Fruit fly (Drosophila melanogaster): ENCODE measurements around the gene CG42588.

CG42588 gene

DNA sequence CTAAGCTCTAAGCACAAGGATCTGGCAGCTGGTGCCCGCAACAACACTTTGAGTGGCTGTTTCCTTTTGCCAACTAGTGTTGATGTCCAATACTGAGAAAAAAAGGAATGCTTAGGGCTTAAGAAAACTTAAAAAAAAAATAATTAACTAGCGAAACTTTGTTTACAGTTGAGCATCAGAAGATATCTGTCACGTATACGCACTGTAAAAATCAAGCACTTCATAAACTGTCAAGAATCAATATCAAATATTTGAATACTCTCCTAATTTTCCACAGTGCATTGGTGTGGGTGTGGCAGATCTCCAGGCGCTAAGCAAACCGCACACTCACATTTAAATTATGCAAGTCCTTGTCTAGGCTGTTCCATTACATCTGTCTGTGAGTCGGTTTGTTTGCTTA lies 60.2 kb downstream of the CG42588 start (continued):
- TF ChIP-seq lbe (GFP tag; optimal IDR thresholded peaks at IDR 0.05) (no peak), CG15479 (GFP tag; optimal IDR thresholded peaks at IDR 0.05) (no peak), CG7786 (GFP tag; optimal IDR thresholded peaks at IDR 0.05) (no peak), exex (tag; optimal IDR thresholded peaks at IDR 0.05) (no peak), gro (GFP tag; optimal IDR thresholded peaks at IDR 0.05) (no peak), CG16815 (GFP tag; optimal IDR thresholded peaks at IDR 0.05) (no peak), cg (GFP tag; optimal IDR thresholded peaks at IDR 0.05) (no peak), NC2β (GFP tag; optimal IDR thresholded peaks at IDR 0.05) (no peak), sug (tag; optimal IDR thresholded peaks at IDR 0.05) (no peak), Mes4 (GFP tag; optimal IDR thresholded peaks at IDR 0.05) (no peak), Hmr (GFP tag; optimal IDR thresholded peaks at IDR 0.05) (peak; percentile 56), crc (GFP tag; optimal IDR thresholded peaks at IDR 0.05) (no peak), CG9609 (GFP tag; optimal IDR thresholded peaks at IDR 0.05) (no peak), br (optimal IDR thresholded peaks at IDR 0.05) (no peak), CG1603 (tag; optimal IDR thresholded peaks at IDR 0.05) (no peak), shn (GFP tag; optimal IDR thresholded peaks at IDR 0.05) (no peak), CG9876 (GFP tag; optimal IDR thresholded peaks at IDR 0.05) (no peak), run (tag; optimal IDR thresholded peaks at IDR 0.05) (no peak), CG11093 (GFP tag; IDR thresholded peaks at IDR 0.05) (no peak), Oli (tag; optimal IDR thresholded peaks at IDR 0.05) (peak; percentile 15), Lim3 (GFP tag; IDR thresholded peaks at IDR 0.05) (no peak), gcm (GFP tag; optimal IDR thresholded peaks at IDR 0.05) (no peak), Fer1 (GFP tag; optimal IDR thresholded peaks at IDR 0.05) (no peak), YL-1 (GFP tag; optimal IDR thresholded peaks at IDR 0.05) (no peak), CG11696 (GFP tag; IDR thresholded peaks at IDR 0.05) (no peak), ranshi (GFP tag; IDR thresholded peaks at IDR 0.05) (peak; percentile 8; the same call in 1 of the 2 replicates), Sox102F (GFP tag; optimal IDR thresholded peaks at IDR 0.05) (peak; percentile 11), CG10321 (GFP tag; IDR thresholded peaks at IDR 0.05) (no peak), Lhr (GFP tag; optimal IDR thresholded peaks at IDR 0.05) (no peak), CG6813 (GFP tag; optimal IDR thresholded peaks at IDR 0.05) (no peak), CG13287 (GFP tag; IDR thresholded peaks at IDR 0.05; ENCODE audit: partially characterized antibody) (no peak), eve (GFP tag; optimal IDR thresholded peaks at IDR 0.05) (no peak), sr (GFP tag; IDR thresholded peaks at IDR 0.05) (no peak), stwl (tag; optimal IDR thresholded peaks at IDR 0.05) (no peak), CG15601 (tag; optimal IDR thresholded peaks at IDR 0.05) (no peak), CG4617 (GFP tag; optimal IDR thresholded peaks at IDR 0.05; ENCODE audit: borderline replicate concordance) (no peak), CrebB (tag; optimal IDR thresholded peaks at IDR 0.05) (no peak), CG34376 (GFP tag; optimal IDR thresholded peaks at IDR 0.05) (no peak), CG4282 (GFP tag; optimal IDR thresholded peaks at IDR 0.05) (no peak), Side (GFP tag; optimal IDR thresholded peaks at IDR 0.05) (no peak), cad (GFP tag; optimal IDR thresholded peaks at IDR 0.05) (no peak), gsb (GFP tag; IDR thresholded peaks at IDR 0.05) (no peak), ERR (GFP tag; optimal IDR thresholded peaks at IDR 0.05) (no peak), CG3407 (GFP tag; optimal IDR thresholded peaks at IDR 0.05) (no peak), CG14860 (GFP tag; IDR thresholded peaks at IDR 0.05; ENCODE audit: partially characterized antibody) (no peak), nau (GFP tag; optimal IDR thresholded peaks at IDR 0.05) (no peak), Mrtf (GFP tag; IDR thresholded peaks at IDR 0.05) (no peak), ATbp (GFP tag; optimal IDR thresholded peaks at IDR 0.05) (no peak), lab (GFP tag; optimal IDR thresholded peaks at IDR 0.05) (peak; percentile 67), Taf1 (GFP tag; IDR thresholded peaks at IDR 0.05) (no peak), jing (GFP tag; optimal IDR thresholded peaks at IDR 0.05) (no peak), Blimp-1 (GFP tag; optimal IDR thresholded peaks at IDR 0.05) (no peak)
